Worm (Caenorhabditis elegans) whole organism, late embryonic: Measurements from ENCODE around the gene nhr-18.

Experiments used
- C08G9.2 ChIP-seq: sonication (generic microtip); optimal IDR thresholded peaks from 2 replicates; lab custom pipeline; 2016; ENCODE audit warnings: mild to moderate bottlenecking, missing genetic modification characterization, moderate library complexity, missing compliant biosample characterization
- C38D4.7 ChIP-seq: fragments of 200-800 bp; sonication (Bioruptor generic); optimal IDR thresholded peaks from 2 replicates; lab custom pipeline; 2018; ENCODE audit warnings: mild to moderate bottlenecking, missing genetic modification characterization, moderate library complexity, missing compliant biosample characterization
- K02D7.2 ChIP-seq: sonication (generic microtip); optimal IDR thresholded peaks from 2 replicates; lab custom pipeline; 2017; ENCODE audit warnings: mild to moderate bottlenecking, missing genetic modification characterization, missing compliant biosample characterization
- T23F11.4 ChIP-seq: fragments of 200-800 bp; sonication (Bioruptor generic); optimal IDR thresholded peaks from 2 replicates; lab custom pipeline; 2018; ENCODE audit warnings: mild to moderate bottlenecking, missing genetic modification characterization, missing compliant biosample characterization
- Y22D7AL.16 ChIP-seq: sonication (generic microtip); optimal IDR thresholded peaks from 2 replicates; lab custom pipeline; 2016; ENCODE audit warnings: missing genetic modification characterization, missing compliant biosample characterization
- ceh-18 ChIP-seq: sonication (generic microtip); optimal IDR thresholded peaks from 2 replicates; lab custom pipeline; 2016; ENCODE audit warnings: missing genetic modification characterization, missing compliant biosample characterization
- ceh-19 ChIP-seq: fragments of 200-800 bp; sonication (Bioruptor generic); optimal IDR thresholded peaks from 2 replicates; lab custom pipeline; 2018; ENCODE audit warnings: mild to moderate bottlenecking, missing genetic modification characterization, missing compliant biosample characterization
- ceh-22 ChIP-seq: sonication (generic microtip); optimal IDR thresholded peaks from 2 replicates; lab custom pipeline; 2017; ENCODE audit warnings: missing biosample characterization, missing genetic modification characterization
- ceh-30 ChIP-seq: fragments of 150-350 bp; optimal IDR thresholded peaks from 2 replicates; lab custom pipeline; 2014; ENCODE audit warnings: missing biosample characterization, missing genetic modification characterization
- ceh-31 ChIP-seq: sonication (generic microtip); optimal IDR thresholded peaks from 2 replicates; lab custom pipeline; 2016; ENCODE audit warnings: missing genetic modification characterization, missing compliant biosample characterization
- ceh-48 ChIP-seq: sonication (generic microtip); optimal IDR thresholded peaks from 2 replicates; lab custom pipeline; 2016; ENCODE audit warnings: missing genetic modification characterization, inconsistent platforms, missing compliant biosample characterization
- dmd-4 ChIP-seq: sonication (generic microtip); optimal IDR thresholded peaks from 2 replicates; lab custom pipeline; 2016; ENCODE audit warnings: borderline replicate concordance, missing genetic modification characterization, missing compliant biosample characterization
- elt-2 ChIP-seq: sonication (generic microtip); optimal IDR thresholded peaks from 2 replicates; lab custom pipeline; 2016; ENCODE audit warnings: missing genetic modification reagents, missing genetic modification characterization, missing compliant biosample characterization
- elt-4 ChIP-seq: sonication (generic microtip); optimal IDR thresholded peaks from 2 replicates; lab custom pipeline; 2016; ENCODE audit warnings: missing genetic modification characterization, missing compliant biosample characterization
- fax-1 ChIP-seq: sonication (generic microtip); optimal IDR thresholded peaks from 2 replicates; lab custom pipeline; 2016; ENCODE audit warnings: missing genotype, missing genetic modification characterization, missing compliant biosample characterization
- fkh-6 ChIP-seq: sonication (generic microtip); optimal IDR thresholded peaks from 2 replicates; lab custom pipeline; 2016; ENCODE audit warnings: missing genetic modification characterization, missing compliant biosample characterization
- gmeb-2 ChIP-seq: sonication (generic microtip); optimal IDR thresholded peaks from 2 replicates; lab custom pipeline; 2016; ENCODE audit warnings: missing genetic modification characterization, inconsistent platforms, missing compliant biosample characterization
- hlh-13 ChIP-seq: fragments of 200-800 bp; sonication (Bioruptor generic); optimal IDR thresholded peaks from 2 replicates; lab custom pipeline; 2018; ENCODE audit warnings: mild to moderate bottlenecking, missing genetic modification characterization, missing compliant biosample characterization
- hlh-15 ChIP-seq: sonication (generic microtip); optimal IDR thresholded peaks from 2 replicates; lab custom pipeline; 2016; ENCODE audit warnings: missing genetic modification characterization, missing compliant biosample characterization
- hlh-8 ChIP-seq: sonication (generic microtip); optimal IDR thresholded peaks from 2 replicates; lab custom pipeline; 2016; ENCODE audit warnings: missing genotype, missing genetic modification characterization, missing compliant biosample characterization
- lim-6 ChIP-seq: sonication (generic microtip); optimal IDR thresholded peaks from 2 replicates; lab custom pipeline; 2016; ENCODE audit warnings: missing genetic modification characterization, missing compliant biosample characterization
- lin-11 ChIP-seq: fragments of 200-800 bp; sonication (Bioruptor generic); optimal IDR thresholded peaks from 2 replicates; lab custom pipeline; 2018; ENCODE audit warnings: mild to moderate bottlenecking, missing genetic modification characterization, missing compliant biosample characterization
- mec-3 ChIP-seq: sonication (generic microtip); optimal IDR thresholded peaks from 2 replicates; lab custom pipeline; 2016; ENCODE audit warnings: borderline replicate concordance, missing genetic modification characterization, missing compliant biosample characterization
- nfya-1 ChIP-seq: sonication (generic microtip); optimal IDR thresholded peaks from 2 replicates; lab custom pipeline; 2017; ENCODE audit warnings: missing genetic modification characterization, mild to moderate bottlenecking, missing compliant biosample characterization, antibody characterized with exemption, moderate library complexity
- pat-9 ChIP-seq: fragments of 200-800 bp; sonication (Bioruptor generic); optimal IDR thresholded peaks from 2 replicates; lab custom pipeline; 2018; ENCODE audit warnings: mild to moderate bottlenecking, missing genetic modification characterization, moderate library complexity, missing compliant biosample characterization
- pqm-1 ChIP-seq: sonication (generic microtip); optimal IDR thresholded peaks from 2 replicates; lab custom pipeline; 2016; ENCODE audit warnings: missing genetic modification characterization, missing compliant biosample characterization
- ref-2 ChIP-seq: sonication (generic microtip); optimal IDR thresholded peaks from 2 replicates; lab custom pipeline; 2016; ENCODE audit warnings: missing genetic modification characterization, missing compliant biosample characterization
- sox-2 ChIP-seq: fragments of 200-800 bp; sonication (Bioruptor generic); IDR thresholded peaks from 2 replicates; pipeline ENCODE4 v1.3.6; 2022; ENCODE audit warnings: missing genetic modification reagents, missing genetic modification characterization, missing compliant biosample characterization
- syd-9 ChIP-seq: sonication (generic microtip); optimal IDR thresholded peaks from 2 replicates; lab custom pipeline; 2016; ENCODE audit warnings: mild to moderate bottlenecking, missing genetic modification characterization, moderate library complexity, missing compliant biosample characterization
- tbx-7 ChIP-seq: sonication (generic microtip); optimal IDR thresholded peaks from 2 replicates; lab custom pipeline; 2016; ENCODE audit warnings: missing genotype, missing genetic modification characterization, missing compliant biosample characterization
- unc-3 ChIP-seq, 2 experiments: fragments of 200-800 bp in 1 of 2; sonication (Bioruptor generic) in 1 of 2; sonication (generic microtip) in 1 of 2; conservative IDR thresholded peaks in 1 of 2; optimal IDR thresholded peaks in 1 of 2; 2 replicates each; pipeline versions ENCODE4 v1.3.6 to Lab custom; 2016 to 2022; ENCODE audit warnings: missing compliant biosample characterization in 2 of 2, missing genetic modification characterization in 2 of 2, missing genetic modification reagents in 1 of 2
- unc-42 ChIP-seq: sonication (generic microtip); optimal IDR thresholded peaks from 2 replicates; lab custom pipeline; 2016; ENCODE audit warnings: missing genotype, missing genetic modification characterization, missing compliant biosample characterization
- unc-86 ChIP-seq: sonication (generic microtip); optimal IDR thresholded peaks from 2 replicates; lab custom pipeline; 2016; ENCODE audit warnings: missing genetic modification characterization, missing compliant biosample characterization
- zip-5 ChIP-seq: sonication (generic microtip); optimal IDR thresholded peaks from 2 replicates; lab custom pipeline; 2016; ENCODE audit warnings: missing genetic modification characterization, missing compliant biosample characterization

nhr-18 gene

DNA sequence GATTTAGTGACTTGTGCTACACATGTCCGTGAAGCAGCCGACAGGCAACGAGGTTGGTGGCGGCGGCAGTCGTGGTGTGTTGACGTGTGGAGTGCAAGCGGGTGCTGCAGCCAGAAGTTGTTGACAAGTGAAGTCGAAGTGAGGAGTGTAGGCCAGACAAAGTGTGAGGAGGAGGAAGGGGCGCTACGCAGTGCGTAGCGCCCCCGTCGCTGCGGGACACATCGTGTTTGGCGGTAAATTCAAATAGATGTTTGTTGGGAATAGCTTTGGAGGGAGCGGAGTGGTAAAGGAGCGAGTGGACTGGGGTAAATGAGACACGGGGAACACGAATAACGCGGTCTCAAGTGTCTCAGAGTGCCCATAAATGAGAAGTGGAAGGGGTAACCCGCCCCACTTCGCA is 41.5 kb upstream of the nhr-18 start:
- no peak for TF ChIP-seq gmeb-2 (tag; lab: Kevin White, UChicago)
- peak; percentile 5 for TF ChIP-seq elt-4 (tag; lab: Kevin White, UChicago)

DNA sequence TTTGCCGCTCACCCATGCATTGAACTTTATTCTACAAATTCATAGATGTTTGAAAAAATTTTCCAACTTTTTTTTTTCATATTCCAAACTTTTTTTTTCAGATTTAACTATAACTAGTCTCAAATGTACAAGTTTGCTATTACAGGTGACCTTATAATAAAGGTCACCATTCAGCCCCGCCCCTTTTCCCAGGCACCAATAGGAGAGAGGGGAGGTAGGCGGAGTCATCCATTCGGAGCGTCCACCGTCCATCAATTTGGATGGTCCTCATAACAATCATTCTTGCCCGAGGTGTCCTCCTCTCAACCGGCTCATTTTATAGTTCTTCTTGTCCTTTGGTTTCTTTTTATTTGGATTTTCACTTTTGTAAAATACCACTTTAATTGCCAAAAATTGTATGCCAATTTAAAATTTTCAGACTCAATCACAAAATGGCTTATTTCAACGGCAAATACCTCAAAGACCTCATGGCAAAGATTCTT is 39.1 kb upstream of the nhr-18 start, which contains the start of gene Y5H2B.3:
Y5H2B.3 (plus strand) TSS at position 432 of the 482 bp plus-strand sequence.
- no peak for TF ChIP-seq lin-11 (tag; lab: Kevin White, UChicago)
- TF ChIP-seq nfya-1, result peak; percentile 60

DNA sequence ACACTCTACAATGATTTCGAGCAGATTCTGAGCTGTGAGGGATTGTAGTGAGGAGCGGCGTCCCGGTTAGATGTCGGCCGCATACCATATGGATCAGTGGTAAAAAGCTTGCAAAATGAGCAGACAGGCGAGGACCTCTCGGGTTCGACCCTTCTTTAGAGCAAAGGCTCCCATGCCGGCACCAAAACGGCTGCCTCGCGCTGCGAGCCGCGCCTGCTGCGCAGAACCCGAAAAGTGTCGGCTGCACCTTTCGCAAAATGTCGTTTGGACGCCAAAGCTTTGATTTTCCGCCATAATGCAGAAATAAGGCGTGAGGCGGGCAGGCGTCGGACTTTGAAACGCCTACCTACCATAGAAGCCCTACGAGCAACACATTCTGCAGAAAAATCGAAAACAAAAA is 36.6 kb upstream of the nhr-18 start:
- TF ChIP-seq ceh-48 (no peak), elt-4 (tag; lab: Kevin White, UChicago) (no peak), ceh-30 (tag; lab: Kevin White, UChicago) (no peak), hlh-13 (GFP tag; lab: Kevin White, UChicago) (no peak), ceh-19 (no peak), tbx-7 (no peak), syd-9 (tag; lab: Kevin White, UChicago) (no peak), unc-3 (GFP tag; conservative IDR thresholded peaks at IDR 0.05; lab: Robert Waterston, UW) (no peak), unc-3 (tag; optimal IDR thresholded peaks at IDR 0.05; lab: Kevin White, UChicago) (no peak), fkh-6 (no peak), C38D4.7 (GFP tag; lab: Kevin White, UChicago) (no peak), unc-86 (tag; lab: Kevin White, UChicago) (no peak), unc-42 (tag; lab: Kevin White, UChicago) (no peak), mec-3 (no peak), T23F11.4 (GFP tag; lab: Kevin White, UChicago) (no peak)
- TF ChIP-seq, all 69 proteins: peak for 0

DNA sequence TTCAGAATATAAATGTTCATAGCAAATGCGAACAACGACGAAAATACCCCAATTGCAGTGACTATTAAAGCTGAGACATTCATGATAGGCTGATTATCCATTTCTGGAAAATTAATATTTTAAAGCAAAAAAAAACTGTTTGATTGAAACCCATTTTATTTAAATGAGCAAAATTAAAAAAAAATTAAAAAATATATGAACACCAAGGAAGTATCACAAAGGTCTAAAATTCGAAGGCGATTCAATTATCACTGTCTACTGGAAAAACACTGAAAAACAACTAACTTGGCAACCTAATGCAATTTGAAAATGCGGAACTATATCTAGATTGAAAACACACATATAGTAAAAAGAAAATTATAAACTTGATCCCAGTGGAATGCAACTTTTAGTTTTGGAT is 35.9 kb upstream of the nhr-18 start, which contains the start of gene srbc-42:
srbc-42 (minus strand) TSS at position 101 of the 400 bp plus-strand sequence.
- TF ChIP-seq zip-5, result no peak
- TF ChIP-seq, all 69 proteins: peak for 0

DNA sequence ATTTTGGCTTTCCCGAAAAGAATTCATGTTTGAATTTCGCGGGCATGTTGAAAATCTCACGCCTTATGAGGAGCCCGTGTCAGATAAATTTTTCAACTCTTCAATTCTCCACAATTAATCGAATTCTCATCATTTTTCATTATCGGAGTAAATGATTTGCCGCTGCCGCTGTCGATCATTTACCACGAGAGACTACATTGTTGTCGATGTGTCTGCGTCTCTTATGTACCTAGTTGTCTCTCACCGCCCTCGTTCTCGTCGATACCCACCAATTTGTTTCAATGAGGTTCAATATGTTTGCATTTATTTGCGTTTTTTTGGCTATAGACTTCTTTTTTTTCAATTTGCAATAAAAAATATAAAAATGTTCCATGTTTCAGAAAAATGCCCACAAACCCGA is 34.9 kb upstream of the nhr-18 start, which contains the start of gene nhr-13:
nhr-13 (plus strand) TSS at position 369 of the 400 bp plus-strand sequence.
- no peak for TF ChIP-seq unc-86 (tag; lab: Kevin White, UChicago)
- no peak for TF ChIP-seq pat-9 (tag; lab: Kevin White, UChicago)
- no peak for TF ChIP-seq sox-2 (GFP tag; lab: Robert Waterston, UW)
- TF ChIP-seq K02D7.2 (tag; lab: Kevin White, UChicago), result no peak
- TF ChIP-seq dmd-4 (tag; lab: Kevin White, UChicago), result no peak
- TF ChIP-seq Y22D7AL.16 (tag; lab: Kevin White, UChicago), result no peak
- TF ChIP-seq elt-2, result no peak
- TF ChIP-seq ceh-22, result no peak
- TF ChIP-seq hlh-15, result no peak
- no peak for TF ChIP-seq lim-6
- no peak for TF ChIP-seq ref-2
- no peak for TF ChIP-seq ceh-18 (tag; lab: Kevin White, UChicago)
- TF ChIP-seq C08G9.2 (tag; lab: Kevin White, UChicago), result no peak
- no peak for TF ChIP-seq ceh-31 (tag; lab: Kevin White, UChicago)
- TF ChIP-seq fax-1 (tag; lab: Kevin White, UChicago), result no peak
- TF ChIP-seq unc-42 (tag; lab: Kevin White, UChicago), result no peak
- no peak for TF ChIP-seq hlh-8 (tag; lab: Kevin White, UChicago)
- TF ChIP-seq pqm-1 (tag; lab: Kevin White, UChicago), result no peak
- TF ChIP-seq, all 69 proteins: peak for 0
